Worm (Caenorhabditis elegans) whole organism, L4 larva: ENCODE results near the gene Y113G7C.1.
"Not testable (repeated sequence)": the region's sequence is repeated elsewhere in the genome, so short reads cannot be mapped to it uniquely, and the experiment has no call there.

ENCODE experiments used
- F10B5.3 ChIP-seq: sonication (generic microtip); optimal IDR thresholded peaks from 2 replicates; lab custom pipeline; 2016; ENCODE audit warnings: mild to moderate bottlenecking, missing genetic modification characterization, missing compliant biosample characterization
- F44E2.7 ChIP-seq: fragments of 200-800 bp; sonication (Bioruptor generic); IDR thresholded peaks from 2 replicates; pipeline ENCODE4 v2.1.2; 2022; ENCODE audit warnings: missing genetic modification characterization, missing compliant biosample characterization
- F49E8.2 ChIP-seq: sonication (generic microtip); optimal IDR thresholded peaks from 2 replicates; lab custom pipeline; 2016; ENCODE audit warnings: missing compliant biosample characterization, mild to moderate bottlenecking, missing genetic modification characterization, borderline replicate concordance
- T20F7.1 ChIP-seq: fragments of 200-800 bp; sonication (Bioruptor generic); optimal IDR thresholded peaks from 2 replicates; lab custom pipeline; 2018; ENCODE audit warnings: mild to moderate bottlenecking, missing genetic modification characterization, missing compliant biosample characterization
- ZK337.2 ChIP-seq: fragments of 200-800 bp; sonication (Bioruptor generic); IDR thresholded peaks from 2 replicates; pipeline ENCODE4 v1.3.6; 2022; ENCODE audit warnings: missing genetic modification reagents, missing genetic modification characterization, missing compliant biosample characterization
- ZK546.5 ChIP-seq, 2 experiments: sonication (generic microtip); optimal IDR thresholded peaks; 2 replicates each; lab custom pipeline; 2017; ENCODE audit warnings: missing biosample characterization in 2 of 2, missing genetic modification characterization in 2 of 2
- aha-1 ChIP-seq: fragments of 150-350 bp; peaks from one replicate; lab custom pipeline; 2014; ENCODE audit warnings: missing biosample characterization, missing genetic modification characterization
- attf-4 ChIP-seq: sonication (generic microtip); optimal IDR thresholded peaks from 3 replicates; lab custom pipeline; 2017; ENCODE audit warnings: missing biosample characterization, missing genetic modification characterization
- ceh-32 ChIP-seq: sonication (generic microtip); optimal IDR thresholded peaks from 2 replicates; lab custom pipeline; 2016; ENCODE audit warnings: mild to moderate bottlenecking, missing genetic modification characterization, missing compliant biosample characterization; ENCODE audit not compliant: poor library complexity
- ceh-82 ChIP-seq: sonication (generic microtip); optimal IDR thresholded peaks from 2 replicates; lab custom pipeline; 2017; ENCODE audit warnings: missing biosample characterization, missing genetic modification characterization
- ces-1 ChIP-seq: fragments of 150-350 bp; sonication (generic microtip); optimal IDR thresholded peaks from 4 replicates; lab custom pipeline; 2014; ENCODE audit warnings: missing biosample characterization, missing genetic modification reagents, missing genetic modification characterization
- cey-2 ChIP-seq: sonication (generic microtip); optimal IDR thresholded peaks from 3 replicates; lab custom pipeline; 2017; ENCODE audit warnings: missing genetic modification characterization, mild to moderate bottlenecking, missing compliant biosample characterization, antibody characterized with exemption, borderline replicate concordance; ENCODE audit not compliant: insufficient read depth
- ctbp-1 ChIP-seq: fragments of 200-800 bp; sonication (Bioruptor generic); IDR thresholded peaks from 2 replicates; pipeline ENCODE4 v1.3.6; 2022; ENCODE audit warnings: missing genetic modification reagents, missing genetic modification characterization, missing compliant biosample characterization
- daf-12 ChIP-seq: fragments of 150-350 bp; optimal IDR thresholded peaks from 2 replicates; lab custom pipeline; 2014; ENCODE audit warnings: missing biosample characterization, missing genetic modification reagents, missing genetic modification characterization
- dpl-1 ChIP-seq: fragments of 150-350 bp; optimal IDR thresholded peaks from 2 replicates; lab custom pipeline; 2014; ENCODE audit warnings: missing biosample characterization, missing genetic modification reagents, missing genetic modification characterization
- egl-27 ChIP-seq: sonication (generic microtip); optimal IDR thresholded peaks from 3 replicates; lab custom pipeline; 2017; ENCODE audit warnings: missing biosample characterization, missing genetic modification reagents, missing genetic modification characterization
- hlh-11 ChIP-seq: fragments of 200-800 bp; sonication (Bioruptor generic); optimal IDR thresholded peaks from 2 replicates; lab custom pipeline; 2018; ENCODE audit warnings: mild to moderate bottlenecking, missing genetic modification characterization, missing compliant biosample characterization
- hlh-30 ChIP-seq: sonication (generic microtip); optimal IDR thresholded peaks from 2 replicates; lab custom pipeline; 2017; ENCODE audit warnings: antibody characterized with exemption, mild to moderate bottlenecking, missing genetic modification characterization, missing compliant biosample characterization; ENCODE audit not compliant: insufficient read depth
- hmg-1.1 ChIP-seq: fragments of 200-800 bp; sonication (Bioruptor generic); IDR thresholded peaks from 2 replicates; pipeline ENCODE4 v1.3.6; 2022; ENCODE audit warnings: missing genetic modification reagents, missing genetic modification characterization, missing compliant biosample characterization
- lim-7 ChIP-seq: fragments of 200-800 bp; sonication (Bioruptor generic); IDR thresholded peaks from 2 replicates; pipeline ENCODE4 v1.3.6; 2022; ENCODE audit warnings: missing genetic modification characterization, missing compliant biosample characterization
- lin-29 ChIP-seq: fragments of 200-800 bp; sonication (Bioruptor generic); IDR thresholded peaks from 2 replicates; pipeline ENCODE4 v1.3.6; 2022; ENCODE audit warnings: missing genetic modification reagents, missing genetic modification characterization, missing compliant biosample characterization
- lir-3 ChIP-seq: sonication (generic microtip); optimal IDR thresholded peaks from 2 replicates; lab custom pipeline; 2016; ENCODE audit warnings: mild to moderate bottlenecking, missing genetic modification characterization, missing compliant biosample characterization
- mdt-29 ChIP-seq: fragments of 200-800 bp; sonication (Bioruptor generic); IDR thresholded peaks from 2 replicates; pipeline ENCODE4 v1.3.6; 2022; ENCODE audit warnings: missing genetic modification reagents, missing genetic modification characterization, missing compliant biosample characterization
- mes-2 ChIP-seq: sonication (generic microtip); optimal IDR thresholded peaks from 2 replicates; lab custom pipeline; 2016; ENCODE audit warnings: missing genotype, mild to moderate bottlenecking, missing genetic modification characterization, missing compliant biosample characterization; ENCODE audit not compliant: poor library complexity, severe bottlenecking
- mxl-2 ChIP-seq: fragments of 200-800 bp; sonication (Bioruptor generic); conservative IDR thresholded peaks from 2 replicates; pipeline ENCODE4 v1.3.6; 2022; ENCODE audit warnings: missing genetic modification reagents, missing genetic modification characterization, missing compliant biosample characterization
- mxl-3 ChIP-seq: fragments of 200-800 bp; sonication (Bioruptor generic); optimal IDR thresholded peaks from 2 replicates; lab custom pipeline; 2018; ENCODE audit warnings: mild to moderate bottlenecking, missing genetic modification characterization, missing compliant biosample characterization
- nhr-11 ChIP-seq: fragments of 150-350 bp; optimal IDR thresholded peaks from 2 replicates; lab custom pipeline; 2014; ENCODE audit warnings: missing biosample characterization, missing genetic modification characterization
- nhr-42 ChIP-seq: fragments of 200-800 bp; sonication (Bioruptor generic); IDR thresholded peaks from 2 replicates; pipeline ENCODE4 v1.3.6; 2022; ENCODE audit warnings: missing genetic modification characterization, missing compliant biosample characterization
- pha-4 ChIP-seq, 2 experiments: fragments of 150-350 bp in 1 of 2; fragments of 200-800 bp in 1 of 2; sonication (Bioruptor generic) in 1 of 2; IDR thresholded peaks in 1 of 2; optimal IDR thresholded peaks in 1 of 2; 2 replicates each; pipeline versions ENCODE4 v1.3.6 to Lab custom; 2014 to 2022; ENCODE audit warnings: missing genetic modification characterization in 2 of 2, missing genetic modification reagents in 2 of 2, missing biosample characterization in 1 of 2, missing compliant biosample characterization in 1 of 2
- php-3 ChIP-seq: fragments of 200-800 bp; sonication (Bioruptor generic); IDR thresholded peaks from 2 replicates; pipeline ENCODE4 v1.3.6; 2022; ENCODE audit warnings: missing genetic modification reagents, missing genetic modification characterization, missing compliant biosample characterization
- snpc-1.2 ChIP-seq: fragments of 200-800 bp; sonication (Bioruptor generic); IDR thresholded peaks from 2 replicates; pipeline ENCODE4 v1.3.6; 2022; ENCODE audit warnings: missing genetic modification reagents, missing genetic modification characterization, missing compliant biosample characterization
- tag-97 ChIP-seq: fragments of 200-800 bp; sonication (Bioruptor generic); IDR thresholded peaks from 2 replicates; pipeline ENCODE4 v1.3.6; 2022; ENCODE audit warnings: missing genetic modification characterization, missing compliant biosample characterization
- unc-62 ChIP-seq, 3 experiments: fragments of 150-350 bp in 1 of 3; sonication (generic microtip); optimal IDR thresholded peaks in 2 of 3; peaks in 1 of 3; 1 replicate in 1 of 3; 2 replicates in 2 of 3; lab custom pipeline; 2014 to 2017; ENCODE audit warnings: missing biosample characterization in 3 of 3, missing genetic modification characterization in 3 of 3, missing genetic modification reagents in 3 of 3, missing genotype in 1 of 3
- zfp-3 ChIP-seq: fragments of 200-800 bp; sonication (Bioruptor generic); conservative IDR thresholded peaks from 2 replicates; pipeline ENCODE4 v1.3.6; 2022; ENCODE audit warnings: missing genetic modification reagents, missing genetic modification characterization, missing compliant biosample characterization
- ztf-11 ChIP-seq: fragments of 150-350 bp; optimal IDR thresholded peaks from 2 replicates; lab custom pipeline; 2014; ENCODE audit warnings: missing biosample characterization, missing genetic modification characterization
- ztf-7 ChIP-seq: fragments of 150-350 bp; optimal IDR thresholded peaks from 2 replicates; lab custom pipeline; 2014; ENCODE audit warnings: missing biosample characterization, missing genetic modification characterization

Gene Y113G7C.1

ce11 chrV:20303288-20303687, 14.3 kb upstream of the Y113G7C.1 start, which contains the start of gene ZC15.3:
Gene ZC15.3, plus strand, starts transcription at chrV:20303588.
- TF ChIP-seq attf-4; ces-1 (GFP tag; lab: Kevin White, UChicago); ceh-32 (tag; lab: Kevin White, UChicago): not testable (repeated sequence)
- TF ChIP-seq, all 104 proteins: peak for 0; not testable (repeated sequence) for 104

DNA sequence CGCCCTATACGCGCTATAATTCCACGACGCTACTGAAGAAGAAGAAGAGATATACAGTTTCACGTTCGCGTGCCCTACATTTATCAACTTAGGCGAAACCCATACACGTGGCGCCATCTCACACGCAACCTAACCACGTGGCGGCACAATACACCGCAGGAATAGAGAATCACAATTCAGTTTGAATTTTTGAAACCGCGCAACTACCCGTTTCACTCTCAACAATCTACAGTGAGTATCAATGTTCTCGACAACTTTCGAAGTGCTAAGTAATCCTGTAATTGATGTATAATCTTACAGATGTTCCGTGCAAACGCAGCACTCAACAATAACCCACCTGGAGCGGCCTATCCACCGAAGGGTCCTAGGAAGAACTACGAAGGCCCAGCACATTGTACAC, 11.7 kb upstream of the Y113G7C.1 start, which contains the start of gene ZC15.1:
TSS of gene ZC15.1 (plus strand) at position 301 of the 400 bp plus-strand sequence.
- no peak for TF ChIP-seq ztf-7
- TF ChIP-seq mxl-2 (GFP tag; lab: Robert Waterston, UW): no peak
- TF ChIP-seq php-3: no peak
- TF ChIP-seq mxl-3 (GFP tag; lab: Kevin White, UChicago): no peak
- no peak for TF ChIP-seq mdt-29 (GFP tag; lab: Robert Waterston, UW)
- TF ChIP-seq cey-2 (tag; lab: Kevin White, UChicago): no peak
- TF ChIP-seq lir-3: no peak
- TF ChIP-seq nhr-42: no peak
- no peak for TF ChIP-seq ZK546.5 (tag; optimal IDR thresholded peaks at IDR 0.05; lab: Kevin White, UChicago)
- TF ChIP-seq aha-1 (tag; lab: Kevin White, UChicago): no peak
- TF ChIP-seq tag-97 (GFP tag; lab: Robert Waterston, UW): no peak
- no peak for TF ChIP-seq hlh-11 (tag; lab: Kevin White, UChicago)
- no peak for TF ChIP-seq egl-27 (tag; lab: Kevin White, UChicago)
- no peak for TF ChIP-seq ZK337.2 (GFP tag; lab: Robert Waterston, UW)

DNA sequence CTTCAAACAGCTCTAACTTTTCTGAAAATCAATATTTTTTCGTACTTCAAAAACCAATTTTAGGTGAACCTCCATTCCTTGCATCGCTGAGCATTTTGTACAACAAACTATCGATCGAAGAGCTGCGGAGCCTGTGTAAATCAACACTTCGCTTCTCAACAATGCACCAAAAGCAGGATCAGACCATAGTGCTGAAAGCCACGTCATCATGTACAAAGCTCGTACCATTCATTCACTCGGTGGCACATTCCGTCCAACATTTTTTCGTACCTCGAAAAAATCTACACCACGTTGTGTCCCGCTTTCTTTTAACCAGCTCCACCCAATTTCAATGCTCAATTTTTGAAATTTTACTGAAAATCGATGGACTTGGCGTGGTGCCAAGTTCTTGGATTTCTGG, 7.0 kb upstream of the Y113G7C.1 start, which contains the start of gene ZC15.10:
TSS of gene ZC15.10 (plus strand) at position 162 of the 400 bp plus-strand sequence.
- no peak for TF ChIP-seq ztf-11 (tag; lab: Kevin White, UChicago)
- TF ChIP-seq unc-62 (GFP tag; optimal IDR thresholded peaks at IDR 0.05 in 1 of 2; lab: Kevin White, UChicago): peak in 1 of 2 experiments; percentile 67
- TF ChIP-seq unc-62 (tag; optimal IDR thresholded peaks at IDR 0.05; lab: Kevin White, UChicago): no peak
- TF ChIP-seq lim-7 (GFP tag; lab: Robert Waterston, UW): no peak
- TF ChIP-seq F44E2.7 (GFP tag; lab: Robert Waterston, UW): 0 out of 2 replicates have a peak, but pooled peaks have one; percentile 53
- no peak for TF ChIP-seq snpc-1.2 (GFP tag; lab: Robert Waterston, UW)
- TF ChIP-seq hmg-1.1 (GFP tag; lab: Robert Waterston, UW): no peak

ce11 chrV:20311519-20311918, 6.0 kb upstream of the Y113G7C.1 start, which contains the start of gene clec-262:
Gene clec-262, plus strand, starts transcription at chrV:20311819.
- TF ChIP-seq zfp-3 (GFP tag; lab: Robert Waterston, UW) (no peak), T20F7.1 (GFP tag; lab: Kevin White, UChicago) (no peak), nhr-11 (tag; lab: Kevin White, UChicago) (no peak), pha-4 (GFP tag; IDR thresholded peaks at IDR 0.05; lab: Robert Waterston, UW) (no peak), pha-4 (tag; optimal IDR thresholded peaks at IDR 0.05; lab: Kevin White, UChicago) (no peak), mes-2 (tag; lab: Kevin White, UChicago) (no peak), hlh-30 (tag; lab: Kevin White, UChicago) (no peak), lin-29 (GFP tag; lab: Robert Waterston, UW) (no peak), ceh-82 (no peak), daf-12 (tag; lab: Kevin White, UChicago) (no peak), ceh-32 (tag; lab: Kevin White, UChicago) (no peak), ZK546.5 (tag; optimal IDR thresholded peaks at IDR 0.05; lab: Kevin White, UChicago) (no peak), dpl-1 (GFP tag; lab: Kevin White, UChicago) (no peak), attf-4 (no peak), F10B5.3 (tag; lab: Kevin White, UChicago) (no peak), egl-27 (tag; lab: Kevin White, UChicago) (no peak), unc-62 (GFP tag; optimal IDR thresholded peaks at IDR 0.05 in 1 of 2; lab: Kevin White, UChicago) (no peak), unc-62 (tag; optimal IDR thresholded peaks at IDR 0.05; lab: Kevin White, UChicago) (no peak), aha-1 (tag; lab: Kevin White, UChicago) (no peak), F49E8.2 (no peak), ctbp-1 (GFP tag; lab: Robert Waterston, UW) (no peak)
